Fruit fly (Drosophila melanogaster) whole organism, embryonic: ENCODE data around the gene CG15414.

Source experiments
- Antp ChIP-seq: fragments of 200-800 bp; sonication (Bioruptor generic); optimal IDR thresholded peaks from 3 replicates; lab custom pipeline; 2016; ENCODE audit warnings: missing biosample characterization, missing genetic modification characterization
- Awh ChIP-seq: fragments of 200-800 bp; sonication (Bioruptor generic); IDR thresholded peaks from 2 replicates; pipeline ENCODE4, ENCODE4 v1.3.6; 2022; ENCODE audit warnings: missing biosample characterization, missing genetic modification characterization
- CG1024 ChIP-seq: fragments of 200-800 bp; sonication (Bioruptor generic); IDR thresholded peaks from 2 replicates; pipeline ENCODE4 v1.3.6; 2022; ENCODE audit warnings: missing biosample characterization, missing genetic modification characterization
- CG10543 ChIP-seq: fragments of 200-800 bp; sonication (Bioruptor generic); optimal IDR thresholded peaks from 3 replicates; lab custom pipeline; 2017; ENCODE audit warnings: missing biosample characterization, mild to moderate bottlenecking, missing genetic modification characterization, moderate library complexity
- CG10959 ChIP-seq: fragments of 200-800 bp; sonication (Bioruptor generic); IDR thresholded peaks from 2 replicates; pipeline ENCODE4 v1.3.6; 2022; ENCODE audit warnings: missing biosample characterization, missing genetic modification characterization
- CG11085 ChIP-seq: fragments of 200-800 bp; sonication (Bioruptor generic); IDR thresholded peaks from 2 replicates; pipeline ENCODE4 v1.3.6; 2022; ENCODE audit warnings: missing biosample characterization, missing genetic modification characterization
- CG12071 ChIP-seq: fragments of 200-800 bp; sonication (Bioruptor generic); optimal IDR thresholded peaks from 3 replicates; lab custom pipeline; 2018; ENCODE audit warnings: missing biosample characterization, mild to moderate bottlenecking, missing genetic modification characterization
- CG12659 ChIP-seq: fragments of 200-800 bp; sonication (Bioruptor generic); optimal IDR thresholded peaks from 3 replicates; lab custom pipeline; 2017; ENCODE audit warnings: mild to moderate bottlenecking, missing biosample characterization, missing genetic modification reagents, missing genetic modification characterization
- CG13296 ChIP-seq: fragments of 200-800 bp; sonication (Bioruptor generic); optimal IDR thresholded peaks from 3 replicates; lab custom pipeline; 2018; ENCODE audit warnings: missing biosample characterization, mild to moderate bottlenecking, missing genetic modification characterization
- CG17359 ChIP-seq: fragments of 200-800 bp; sonication (Bioruptor generic); optimal IDR thresholded peaks from 3 replicates; lab custom pipeline; 2018; ENCODE audit warnings: missing biosample characterization, mild to moderate bottlenecking, missing genetic modification characterization, moderate library complexity
- CG17361 ChIP-seq: fragments of 200-800 bp; sonication (Bioruptor generic); IDR thresholded peaks from 3 replicates; pipeline ENCODE4 v1.3.6; 2022; ENCODE audit warnings: missing biosample characterization, missing genetic modification characterization
- CG18764 ChIP-seq: fragments of 200-800 bp; sonication (Bioruptor generic); optimal IDR thresholded peaks from 3 replicates; lab custom pipeline; 2016; ENCODE audit warnings: missing biosample characterization, missing genetic modification characterization
- CG2712 ChIP-seq: fragments of 200-800 bp; optimal IDR thresholded peaks from 3 replicates; lab custom pipeline; 2019; ENCODE audit warnings: missing biosample characterization, mild to moderate bottlenecking, missing genetic modification characterization, moderate library complexity
- CG2875 ChIP-seq: fragments of 200-800 bp; sonication (Bioruptor generic); optimal IDR thresholded peaks from 2 replicates; lab custom pipeline; 2017; ENCODE audit warnings: missing biosample characterization, mild to moderate bottlenecking, missing genetic modification characterization, missing genetic modification reagents
- CG32772 ChIP-seq: fragments of 200-800 bp; sonication (Bioruptor generic); IDR thresholded peaks from 2 replicates; pipeline ENCODE4 v1.3.6; 2022; ENCODE audit warnings: missing biosample characterization, missing genetic modification characterization
- CG3281 ChIP-seq: fragments of 200-800 bp; sonication (Bioruptor generic); optimal IDR thresholded peaks from 3 replicates; lab custom pipeline; 2017; ENCODE audit warnings: missing biosample characterization, mild to moderate bottlenecking, missing genetic modification characterization
- CG6175 ChIP-seq: fragments of 200-800 bp; sonication (Bioruptor generic); IDR thresholded peaks from 3 replicates; pipeline ENCODE4 v1.3.6; 2022; ENCODE audit warnings: missing biosample characterization, missing genetic modification characterization
- CG7839 ChIP-seq: fragments of 200-800 bp; sonication (Bioruptor generic); optimal IDR thresholded peaks from 3 replicates; lab custom pipeline; 2018; ENCODE audit warnings: missing biosample characterization, mild to moderate bottlenecking, missing genetic modification characterization, moderate library complexity
- CG8944 ChIP-seq: fragments of 200-800 bp; sonication (Bioruptor generic); optimal IDR thresholded peaks from 3 replicates; lab custom pipeline; 2016; ENCODE audit warnings: missing biosample characterization, missing genetic modification characterization
- CG9727 ChIP-seq: fragments of 200-800 bp; sonication (Bioruptor generic); optimal IDR thresholded peaks from 3 replicates; lab custom pipeline; 2017; ENCODE audit warnings: missing biosample characterization, mild to moderate bottlenecking, missing genetic modification characterization
- CoRest ChIP-seq: fragments of 200-800 bp; sonication (Bioruptor generic); optimal IDR thresholded peaks from 3 replicates; lab custom pipeline; 2018; ENCODE audit warnings: missing biosample characterization, mild to moderate bottlenecking, missing genetic modification characterization, moderate library complexity
- D ChIP-seq, 2 experiments: fragments of 200-800 bp in 1 of 2; fragments of >200 bp in 1 of 2; sonication (Bioruptor generic) in 1 of 2; optimal IDR thresholded peaks; 2 replicates in 1 of 2; 3 replicates in 1 of 2; lab custom pipeline; 2017; ENCODE audit warnings: mild to moderate bottlenecking in 1 of 2, missing biosample characterization in 1 of 2, missing genetic modification characterization in 1 of 2, missing genetic modification reagents in 1 of 2
- Dp ChIP-seq: fragments of 200-800 bp; sonication (Bioruptor generic); optimal IDR thresholded peaks from 2 replicates; lab custom pipeline; 2018; ENCODE audit warnings: missing biosample characterization, mild to moderate bottlenecking, missing genetic modification characterization, moderate library complexity
- H2.0 ChIP-seq: fragments of 200-800 bp; sonication (Bioruptor generic); IDR thresholded peaks from 2 replicates; pipeline ENCODE4 v1.3.6; 2022; ENCODE audit warnings: missing biosample characterization, missing genetic modification characterization
- HLH3B ChIP-seq: fragments of 200-800 bp; sonication (Bioruptor generic); IDR thresholded peaks from 2 replicates; pipeline ENCODE4 v1.3.6; 2022; ENCODE audit warnings: missing biosample characterization, missing genetic modification characterization
- HLHmδ ChIP-seq: fragments of 200-800 bp; sonication (Bioruptor generic); optimal IDR thresholded peaks from 2 replicates; lab custom pipeline; 2018; ENCODE audit warnings: missing biosample characterization, mild to moderate bottlenecking, missing genetic modification characterization, moderate library complexity
- Hr3 ChIP-seq: fragments of 200-800 bp; sonication (Bioruptor generic); optimal IDR thresholded peaks from 3 replicates; lab custom pipeline; 2016; ENCODE audit warnings: missing biosample characterization, missing genetic modification characterization
- Med ChIP-seq: fragments of 200-800 bp; sonication (Bioruptor generic); peaks from one replicate; lab custom pipeline; 2016; ENCODE audit warnings: missing biosample characterization, missing genetic modification characterization, mild to moderate bottlenecking, inconsistent platforms, moderate library complexity
- Myb ChIP-seq: fragments of 200-800 bp; sonication (Bioruptor generic); optimal IDR thresholded peaks from 2 replicates; lab custom pipeline; 2016; ENCODE audit warnings: missing biosample characterization, missing genetic modification characterization
- Nf-YC ChIP-seq: fragments of 200-800 bp; optimal IDR thresholded peaks from 3 replicates; lab custom pipeline; 2019; ENCODE audit warnings: missing biosample characterization, mild to moderate bottlenecking, missing genetic modification characterization, moderate library complexity
- Oli ChIP-seq: fragments of 200-800 bp; sonication (Bioruptor generic); optimal IDR thresholded peaks from 2 replicates; lab custom pipeline; 2018; ENCODE audit warnings: missing biosample characterization, mild to moderate bottlenecking, missing genetic modification characterization, moderate library complexity
- Trl ChIP-seq, 3 experiments: fragments of >200 bp in 2 of 3; fragments of 200-800 bp in 1 of 3; sonication (Bioruptor generic) in 1 of 3; optimal IDR thresholded peaks; 2 replicates in 1 of 3; 3 replicates in 2 of 3; lab custom pipeline; 2016 to 2017; ENCODE audit warnings: missing biosample characterization in 1 of 3, missing genetic modification characterization in 1 of 3
- bab2 ChIP-seq: fragments of 200-800 bp; sonication (Bioruptor generic); optimal IDR thresholded peaks from 2 replicates; lab custom pipeline; 2016; ENCODE audit warnings: missing biosample characterization, missing genetic modification characterization
- chn ChIP-seq: fragments of 200-800 bp; sonication (Bioruptor generic); optimal IDR thresholded peaks from 2 replicates; lab custom pipeline; 2016; ENCODE audit warnings: missing biosample characterization, missing genetic modification characterization
- esg ChIP-seq: fragments of 200-800 bp; sonication (Bioruptor generic); conservative IDR thresholded peaks from 2 replicates; pipeline ENCODE4 v1.3.6; 2022; ENCODE audit warnings: missing biosample characterization, missing genetic modification characterization
- grau ChIP-seq: fragments of 200-800 bp; optimal IDR thresholded peaks from 3 replicates; lab custom pipeline; 2019; ENCODE audit warnings: missing biosample characterization, mild to moderate bottlenecking, missing genetic modification characterization, moderate library complexity
- her ChIP-seq: fragments of 200-800 bp; sonication (Bioruptor generic); optimal IDR thresholded peaks from 2 replicates; lab custom pipeline; 2016; ENCODE audit warnings: missing biosample characterization, missing genetic modification characterization
- mam ChIP-seq: fragments of 200-800 bp; sonication (Bioruptor generic); optimal IDR thresholded peaks from 3 replicates; lab custom pipeline; 2016; ENCODE audit warnings: missing biosample characterization, missing genetic modification characterization
- pan ChIP-seq, 4 experiments: fragments of >200 bp in 3 of 4; fragments of 200-800 bp in 1 of 4; sonication (Bioruptor generic) in 1 of 4; optimal IDR thresholded peaks in 3 of 4; IDR thresholded peaks in 1 of 4; 2 replicates each; pipeline versions ENCODE4 v1.3.6 to Lab custom; 2017 to 2022; ENCODE audit warnings: missing biosample characterization in 2 of 4, missing genetic modification characterization in 2 of 4, mixed read lengths in 1 of 4
- peb ChIP-seq: fragments of 200-800 bp; sonication (Bioruptor generic); IDR thresholded peaks from 2 replicates; pipeline ENCODE4 v1.3.6; 2022; ENCODE audit warnings: missing biosample characterization, missing genetic modification characterization
- pfk ChIP-seq: fragments of 200-800 bp; sonication (Bioruptor generic); optimal IDR thresholded peaks from 2 replicates; lab custom pipeline; 2018; ENCODE audit warnings: missing biosample characterization, mild to moderate bottlenecking, missing genetic modification characterization, moderate library complexity
- pzg ChIP-seq: fragments of 200-800 bp; sonication (Bioruptor generic); optimal IDR thresholded peaks from 3 replicates; lab custom pipeline; 2018; ENCODE audit warnings: missing biosample characterization, mild to moderate bottlenecking, missing genetic modification characterization, moderate library complexity
- sisA ChIP-seq: fragments of 200-800 bp; sonication (Bioruptor generic); IDR thresholded peaks from 2 replicates; pipeline ENCODE4 v1.3.6; 2022; ENCODE audit warnings: missing biosample characterization, missing genetic modification characterization
- slbo ChIP-seq: fragments of 200-800 bp; sonication (Bioruptor generic); IDR thresholded peaks from 2 replicates; pipeline ENCODE4 v1.3.6; 2022; ENCODE audit warnings: missing biosample characterization, missing genetic modification characterization
- sna ChIP-seq: fragments of 200-800 bp; sonication (Bioruptor generic); IDR thresholded peaks from 2 replicates; pipeline ENCODE4 v1.3.6; 2022; ENCODE audit warnings: missing biosample characterization, missing genetic modification characterization; ENCODE audit not compliant: partially characterized antibody
- sob ChIP-seq: fragments of 200-800 bp; sonication (Bioruptor generic); IDR thresholded peaks from 2 replicates; pipeline ENCODE4 v1.3.6; 2022; ENCODE audit warnings: missing biosample characterization, missing genetic modification characterization
- twi ChIP-seq: fragments of 200-800 bp; optimal IDR thresholded peaks from 2 replicates; lab custom pipeline; 2019; ENCODE audit warnings: missing biosample characterization, mild to moderate bottlenecking, missing genetic modification characterization, moderate library complexity
- vnd ChIP-seq: fragments of 200-800 bp; sonication (Bioruptor generic); IDR thresholded peaks from 3 replicates; pipeline ENCODE4 v1.3.6; 2022; ENCODE audit warnings: missing biosample characterization, missing genetic modification characterization; ENCODE audit not compliant: partially characterized antibody

The CG15414 gene

DNA sequence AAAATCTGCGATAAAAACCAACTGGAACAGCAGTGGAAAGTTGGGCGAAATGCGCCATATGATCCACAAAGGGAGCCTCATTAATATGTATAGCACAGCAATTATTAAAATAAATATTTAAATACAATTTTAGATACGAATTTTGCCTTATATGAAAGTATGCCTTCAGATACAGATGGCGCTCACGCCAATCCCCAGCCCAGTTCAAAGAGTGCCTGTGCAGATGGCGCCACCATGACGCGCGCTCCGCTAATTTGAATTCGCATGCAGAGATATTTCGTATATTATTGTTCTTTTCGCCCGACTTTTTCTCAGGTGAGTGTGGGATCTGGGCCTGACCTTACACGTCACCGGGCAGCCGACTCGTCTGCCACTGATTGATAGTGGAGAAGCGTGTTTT lies 18.6 kb downstream of the CG15414 start, which contains the start of gene Pgant4 (continued):
- TF ChIP-seq her (GFP tag; lab: Kevin White, UChicago), result no peak
- TF ChIP-seq Antp (GFP tag; lab: Kevin White, UChicago), result peak; percentile 60
- peak; percentile 57 for TF ChIP-seq Hr3
- TF ChIP-seq CG10959 (GFP tag; lab: Robert Waterston, UW), result peak; percentile 62; the same call in 1 of the 2 replicates
- TF ChIP-seq Awh (GFP tag; lab: Robert Waterston, UW), result 0 out of 2 replicates have a peak, but pooled peaks have one; percentile 29
- peak; percentile 6; the same call in 1 of the 2 replicates for TF ChIP-seq peb (GFP tag; lab: Robert Waterston, UW)
- peak; percentile 17 for TF ChIP-seq CG18764 (GFP tag; lab: Kevin White, UChicago)
- TF ChIP-seq CG10543, result peak; percentile 25
- peak; percentile 50 for TF ChIP-seq CG8944 (GFP tag; lab: Kevin White, UChicago)
- peak; percentile 50 for TF ChIP-seq CG12659 (GFP tag; lab: Kevin White, UChicago)
- TF ChIP-seq CG13296 (GFP tag; lab: Kevin White, UChicago), result no peak
- peak; percentile 83 for TF ChIP-seq slbo (GFP tag; lab: Robert Waterston, UW)
- peak; percentile 51 for TF ChIP-seq CG2712 (tag; lab: Kevin White, UChicago)
- TF ChIP-seq HLHmδ, result peak; percentile 24
- TF ChIP-seq sisA (GFP tag; lab: Robert Waterston, UW), result peak; percentile 51
- TF ChIP-seq CG7839 (tag; lab: Kevin White, UChicago), result peak; percentile 67
- TF ChIP-seq vnd (GFP tag; lab: Robert Waterston, UW), result no peak
- peak; percentile 36 for TF ChIP-seq H2.0 (GFP tag; lab: Robert Waterston, UW)
- TF ChIP-seq CG3281 (GFP tag; lab: Kevin White, UChicago), result no peak
- peak; percentile 20 for TF ChIP-seq pzg (GFP tag; lab: Kevin White, UChicago)
- peak; percentile 50; the same call in 1 of the 2 replicates for TF ChIP-seq CG32772 (GFP tag; lab: Robert Waterston, UW)
- peak; percentile 7 for TF ChIP-seq mam (GFP tag; lab: Kevin White, UChicago)
- no peak for TF ChIP-seq Trl (optimal IDR thresholded peaks at IDR 0.05; lab: Kevin White, UChicago)
- peak; percentile 32 for TF ChIP-seq Trl (GFP tag; optimal IDR thresholded peaks at IDR 0.05; lab: Kevin White, UChicago)
- TF ChIP-seq twi (tag; lab: Kevin White, UChicago), result peak; percentile 31
- peak; percentile 48 for TF ChIP-seq CoRest
- TF ChIP-seq sob, result peak; percentile 78
- peak; percentile 37 for TF ChIP-seq Nf-YC (tag; lab: Kevin White, UChicago)
- TF ChIP-seq esg (GFP tag; lab: Robert Waterston, UW), result no peak; the same call in 1 of the 2 replicates
- peak; percentile 38 for TF ChIP-seq CG17359 (tag; lab: Kevin White, UChicago)
- TF ChIP-seq Oli (tag; lab: Kevin White, UChicago), result peak; percentile 30
- TF ChIP-seq CG1024 (GFP tag; lab: Robert Waterston, UW), result peak; percentile 65; the same call in 1 of the 2 replicates
- TF ChIP-seq D (optimal IDR thresholded peaks at IDR 0.05; lab: Kevin White, UChicago), result no peak
- TF ChIP-seq D (GFP tag; optimal IDR thresholded peaks at IDR 0.05; lab: Kevin White, UChicago), result peak; percentile 6
- TF ChIP-seq CG6175 (GFP tag; lab: Robert Waterston, UW), result 0 out of 3 replicates have a peak, but pooled peaks have one; percentile 28
- TF ChIP-seq sna (GFP tag; lab: Robert Waterston, UW), result no peak
- TF ChIP-seq chn (GFP tag; lab: Kevin White, UChicago), result peak; percentile 22
- TF ChIP-seq pfk (GFP tag; lab: Kevin White, UChicago), result no peak
- TF ChIP-seq CG17361 (GFP tag; lab: Robert Waterston, UW), result peak; percentile 57; the same call in 1 of the 3 replicates
- TF ChIP-seq bab2 (GFP tag; lab: Kevin White, UChicago), result peak; percentile 48
- peak; percentile 27 for TF ChIP-seq CG12071 (GFP tag; lab: Kevin White, UChicago)
- TF ChIP-seq grau (tag; lab: Kevin White, UChicago), result peak; percentile 64
- peak; percentile 27 for TF ChIP-seq Myb (GFP tag; lab: Kevin White, UChicago)
- TF ChIP-seq CG11085, result peak; percentile 69; the same call in 1 of the 2 replicates
- TF ChIP-seq Med (GFP tag; lab: Kevin White, UChicago), result peak; percentile 83
- TF ChIP-seq HLH3B, result peak; percentile 56; the same call in 1 of the 2 replicates
- no peak for TF ChIP-seq pan (optimal IDR thresholded peaks at IDR 0.05; lab: Kevin White, UChicago)
- peak in 1 of 2 experiments; percentile 76 for TF ChIP-seq pan (GFP tag; optimal IDR thresholded peaks at IDR 0.05 in 1 of 2, IDR thresholded peaks at IDR 0.05 in 1 of 2)
- peak; percentile 25 for TF ChIP-seq CG2875 (GFP tag; lab: Kevin White, UChicago)
- TF ChIP-seq CG9727 (GFP tag; lab: Kevin White, UChicago), result peak; percentile 31
- TF ChIP-seq Dp, result peak; percentile 97
